Worm (Caenorhabditis elegans) whole organism, midembryonic: ENCODE results near the gene immp-1.

ENCODE experiments used
- T22C8.4 ChIP-seq: fragments of 200-800 bp; sonication (Bioruptor generic); IDR thresholded peaks from 2 replicates; pipeline ENCODE4 v1.3.6; 2022; ENCODE audit warnings: missing genetic modification characterization, missing compliant biosample characterization
- cog-1 ChIP-seq: sonication (generic microtip); optimal IDR thresholded peaks from 2 replicates; lab custom pipeline; 2016; ENCODE audit warnings: missing genetic modification characterization, missing compliant biosample characterization
- flt-1 ChIP-seq: fragments of 200-800 bp; sonication (Bioruptor generic); IDR thresholded peaks from 2 replicates; pipeline ENCODE4 v1.3.6; 2022; ENCODE audit warnings: missing genetic modification characterization, missing compliant biosample characterization
- klf-2 ChIP-seq: fragments of 200-800 bp; sonication (Bioruptor generic); conservative IDR thresholded peaks from 2 replicates; pipeline ENCODE4 v1.3.6; 2022; ENCODE audit warnings: missing genetic modification reagents, missing genetic modification characterization, missing compliant biosample characterization
- med-1 ChIP-seq: sonication (generic microtip); optimal IDR thresholded peaks from 2 replicates; lab custom pipeline; 2017; ENCODE audit warnings: missing genetic modification characterization, mild to moderate bottlenecking, missing compliant biosample characterization, antibody characterized with exemption, missing genetic modification reagents; ENCODE audit not compliant: insufficient read depth
- ref-1 ChIP-seq: fragments of 200-800 bp; sonication (Bioruptor generic); conservative IDR thresholded peaks from 2 replicates; pipeline ENCODE4 v1.3.6; 2022; ENCODE audit warnings: missing genetic modification reagents, missing genetic modification characterization, missing compliant biosample characterization
- tab-1 ChIP-seq: fragments of 200-800 bp; sonication (Bioruptor generic); IDR thresholded peaks from 2 replicates; pipeline ENCODE4 v1.3.6; 2022; ENCODE audit warnings: missing genetic modification characterization, missing compliant biosample characterization
- ztf-23 ChIP-seq: fragments of 200-800 bp; sonication (Bioruptor generic); IDR thresholded peaks from 2 replicates; pipeline ENCODE4 v1.3.6; 2022; ENCODE audit warnings: missing genetic modification reagents, missing genetic modification characterization, missing compliant biosample characterization
- ztf-29 ChIP-seq: fragments of 200-800 bp; sonication (Bioruptor generic); IDR thresholded peaks from 2 replicates; pipeline ENCODE4 v1.3.6; 2022; ENCODE audit warnings: missing genetic modification reagents, missing genetic modification characterization, missing compliant biosample characterization

immp-1 gene

DNA sequence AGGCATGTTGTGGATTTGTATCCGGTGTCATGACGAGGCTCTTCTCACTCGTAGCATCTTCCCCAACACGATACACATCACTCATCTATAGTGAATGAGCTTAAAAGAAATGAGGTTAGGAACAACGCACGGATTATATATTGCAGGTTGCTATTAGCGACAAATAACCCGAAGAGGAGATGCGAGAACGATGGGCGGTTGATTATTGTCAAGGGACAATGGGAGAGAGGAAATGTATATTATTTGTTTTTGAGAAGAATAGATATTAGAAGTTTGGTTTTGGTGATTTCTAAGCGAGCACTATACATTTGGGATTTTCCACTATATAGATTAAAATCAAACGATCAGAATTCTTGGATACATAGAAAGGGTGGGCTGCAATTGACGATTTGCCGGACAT is 31.9 kb downstream of the immp-1 start, which contains the start of gene C18D11.7:
C18D11.7 (minus strand) TSS at position 101 of the 400 bp plus-strand sequence.
- TF ChIP-seq med-1 (no peak), klf-2 (GFP tag; lab: Robert Waterston, UW) (no peak), ztf-29 (no peak), T22C8.4 (GFP tag; lab: Robert Waterston, UW) (no peak), tab-1 (GFP tag; lab: Robert Waterston, UW) (no peak), cog-1 (tag; lab: Kevin White, UChicago) (no peak), ztf-23 (no peak), flt-1 (GFP tag; lab: Robert Waterston, UW) (no peak), ref-1 (GFP tag; lab: Robert Waterston, UW) (no peak)

DNA sequence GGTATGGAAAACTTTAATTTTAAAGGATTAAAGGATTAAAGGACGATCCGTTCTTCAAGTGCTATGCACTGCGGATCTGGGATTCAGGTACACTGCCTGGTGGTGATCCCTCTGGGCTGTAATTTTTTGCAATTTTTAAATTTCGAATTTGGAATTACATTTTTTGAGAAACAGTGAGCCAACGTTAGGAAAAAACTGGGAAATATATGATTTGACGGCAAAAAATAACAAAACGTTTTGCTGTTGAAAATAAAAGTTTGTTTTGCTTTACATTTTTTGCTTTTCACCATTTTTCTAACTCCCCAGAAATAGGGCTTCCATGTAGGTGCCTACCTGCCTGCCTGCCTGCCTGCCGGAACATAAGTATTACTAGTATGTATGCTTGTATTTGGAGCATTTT is 32.7 kb downstream of the immp-1 start, which contains the start of gene C18D11.10:
C18D11.10 (plus strand) TSS at position 301 of the 400 bp plus-strand sequence.
- TF ChIP-seq ztf-23, result no peak
- TF ChIP-seq T22C8.4 (GFP tag; lab: Robert Waterston, UW), result no peak
- no peak for TF ChIP-seq med-1
- TF ChIP-seq cog-1 (tag; lab: Kevin White, UChicago), result no peak
- no peak for TF ChIP-seq flt-1 (GFP tag; lab: Robert Waterston, UW)
- no peak for TF ChIP-seq ztf-29
- no peak for TF ChIP-seq ref-1 (GFP tag; lab: Robert Waterston, UW)

DNA sequence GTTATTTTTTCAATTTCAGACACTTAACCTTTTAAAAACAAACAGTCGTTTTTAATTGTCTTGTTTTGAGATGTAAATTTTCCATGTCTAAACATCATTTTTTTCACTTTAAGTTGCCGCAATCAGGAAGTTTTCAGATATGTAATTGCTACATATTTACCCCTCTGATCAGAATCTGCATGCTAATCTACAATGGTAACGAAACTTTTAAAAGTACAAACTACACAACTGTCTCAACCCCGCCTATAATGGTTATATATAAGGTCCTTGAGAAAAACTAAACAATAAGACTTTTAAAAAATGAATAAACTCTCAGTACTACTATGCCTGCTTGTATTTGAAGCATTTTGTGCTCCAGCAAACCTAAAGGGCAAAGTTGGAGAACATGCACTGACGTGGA is 34.1 kb downstream of the immp-1 start, which contains the start of gene C18D11.9:
C18D11.9 (plus strand) TSS at position 301 of the 400 bp plus-strand sequence.
- TF ChIP-seq tab-1 (GFP tag; lab: Robert Waterston, UW) (no peak), flt-1 (GFP tag; lab: Robert Waterston, UW) (no peak), ztf-23 (no peak)

DNA sequence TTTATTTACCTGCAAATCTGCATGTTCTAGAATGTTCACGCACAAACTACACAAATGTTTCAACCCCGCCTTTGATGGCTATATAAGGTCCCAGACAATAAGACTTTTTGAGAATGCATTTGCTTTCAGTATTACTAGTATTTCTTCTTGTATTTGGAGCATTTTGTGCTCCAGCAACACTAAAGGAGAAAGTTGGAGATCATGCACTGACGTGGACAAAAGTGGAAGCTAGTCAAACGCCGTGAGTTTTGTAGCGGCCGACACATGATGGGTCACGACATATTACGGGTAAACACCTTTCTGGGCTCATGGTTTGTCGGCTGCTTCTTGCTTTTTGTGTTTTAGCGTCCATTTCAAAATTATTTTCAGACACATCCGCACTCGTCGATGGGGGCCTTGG is 35.7 kb downstream of the immp-1 start, which contains the start of gene C18D11.6:
C18D11.6 (plus strand) TSS at position 110 of the 400 bp plus-strand sequence.
- TF ChIP-seq flt-1 (GFP tag; lab: Robert Waterston, UW), result no peak
- no peak for TF ChIP-seq ref-1 (GFP tag; lab: Robert Waterston, UW)
- no peak for TF ChIP-seq cog-1 (tag; lab: Kevin White, UChicago)
- no peak for TF ChIP-seq T22C8.4 (GFP tag; lab: Robert Waterston, UW)
- no peak for TF ChIP-seq tab-1 (GFP tag; lab: Robert Waterston, UW)

DNA sequence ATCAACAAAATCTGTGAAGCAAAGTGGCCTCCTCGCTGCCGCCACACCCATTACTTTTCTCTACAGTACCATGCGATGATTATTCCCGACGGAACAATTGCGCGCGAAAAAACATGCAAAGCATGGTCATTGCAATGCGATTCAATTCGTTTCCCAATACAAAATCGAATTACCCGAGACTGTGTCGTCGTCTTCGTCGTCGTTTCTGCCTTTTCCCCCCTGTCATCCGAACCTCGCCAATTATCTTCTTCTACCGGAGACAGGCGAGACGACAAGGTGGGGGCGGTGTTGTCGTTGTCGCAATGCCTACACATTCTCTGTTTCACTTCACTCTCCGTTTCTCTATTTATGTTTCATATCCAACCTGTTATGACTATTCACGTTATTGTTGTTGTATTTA is 37.1 kb downstream of the immp-1 start:
- no peak for TF ChIP-seq ztf-29
- no peak for TF ChIP-seq flt-1 (GFP tag; lab: Robert Waterston, UW)
- TF ChIP-seq ref-1 (GFP tag; lab: Robert Waterston, UW), result no peak
- TF ChIP-seq med-1, result no peak
- TF ChIP-seq ztf-23, result no peak
- no peak for TF ChIP-seq tab-1 (GFP tag; lab: Robert Waterston, UW)
- TF ChIP-seq klf-2 (GFP tag; lab: Robert Waterston, UW), result no peak
- no peak for TF ChIP-seq T22C8.4 (GFP tag; lab: Robert Waterston, UW)

DNA sequence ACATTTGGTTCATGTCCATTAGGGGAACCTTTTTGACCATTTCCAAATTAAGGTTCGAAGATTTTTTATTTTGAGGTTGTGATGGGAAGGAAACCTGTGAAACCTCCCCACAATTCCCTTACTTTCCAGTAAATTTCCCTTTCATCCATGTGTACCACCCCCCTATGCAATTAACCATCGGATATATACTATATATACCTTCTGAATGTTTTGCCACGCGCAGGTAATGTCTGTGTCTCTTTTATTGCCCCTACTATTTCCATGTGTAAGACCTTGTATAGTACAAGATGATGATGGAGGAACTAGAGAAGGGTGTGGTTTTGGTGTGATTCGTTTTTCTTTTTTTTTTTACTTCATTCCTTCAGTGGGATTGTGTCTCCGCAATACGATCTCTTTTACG is 39.9 kb downstream of the immp-1 start:
- TF ChIP-seq ref-1 (GFP tag; lab: Robert Waterston, UW) (no peak), med-1 (no peak), ztf-29 (no peak)

DNA sequence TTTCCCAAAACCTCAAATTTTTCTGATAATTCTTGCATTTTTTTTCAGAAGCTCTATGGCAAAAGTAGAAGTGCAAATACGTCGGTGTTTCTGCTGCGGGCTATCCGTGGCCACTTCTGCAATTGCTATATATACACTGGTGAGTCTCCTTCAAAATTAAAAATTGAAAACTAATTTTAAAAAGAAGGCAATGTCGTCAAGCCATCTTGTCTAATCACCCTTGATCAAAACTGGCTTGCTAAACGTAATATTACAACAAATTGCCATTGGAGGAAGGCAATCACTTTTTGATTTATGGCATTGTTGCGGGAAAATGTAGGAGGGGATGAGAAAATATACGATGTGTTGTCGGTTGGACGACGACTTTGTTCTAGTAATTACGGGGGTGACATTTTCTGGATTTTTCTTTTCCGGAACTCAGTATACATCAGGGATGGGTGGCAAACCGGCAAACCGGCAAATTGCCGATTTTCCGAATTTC is 41.8 kb downstream of the immp-1 start, which contains the start of gene C18D11.1:
C18D11.1 (plus strand) TSS at position 51 of the 481 bp plus-strand sequence.
- TF ChIP-seq flt-1 (GFP tag; lab: Robert Waterston, UW), result no peak
- no peak for TF ChIP-seq T22C8.4 (GFP tag; lab: Robert Waterston, UW)

DNA sequence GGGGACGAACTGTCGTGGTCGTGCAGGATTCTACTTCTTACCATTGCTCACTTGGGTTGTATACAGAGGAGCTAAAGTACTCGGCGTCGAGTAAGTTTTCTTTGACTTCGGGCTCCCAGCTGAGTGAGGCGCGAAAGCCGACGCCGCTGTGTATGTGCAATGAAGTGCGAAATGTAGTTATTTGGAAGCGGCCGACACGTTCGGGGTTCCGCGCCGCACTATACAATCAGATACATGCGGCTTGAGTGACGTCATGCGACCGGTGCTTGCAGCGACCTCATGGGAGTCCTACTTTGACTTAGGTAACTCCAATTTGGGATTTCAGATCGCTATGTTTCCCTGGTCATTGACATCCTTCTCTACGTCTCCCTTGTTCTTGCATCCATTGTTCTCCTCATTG is 43.1 kb downstream of the immp-1 start:
- TF ChIP-seq ztf-29 (no peak), ztf-23 (no peak), med-1 (no peak), klf-2 (GFP tag; lab: Robert Waterston, UW) (no peak), ref-1 (GFP tag; lab: Robert Waterston, UW) (no peak), T22C8.4 (GFP tag; lab: Robert Waterston, UW) (no peak), flt-1 (GFP tag; lab: Robert Waterston, UW) (no peak), tab-1 (GFP tag; lab: Robert Waterston, UW) (no peak), cog-1 (tag; lab: Kevin White, UChicago) (no peak)

DNA sequence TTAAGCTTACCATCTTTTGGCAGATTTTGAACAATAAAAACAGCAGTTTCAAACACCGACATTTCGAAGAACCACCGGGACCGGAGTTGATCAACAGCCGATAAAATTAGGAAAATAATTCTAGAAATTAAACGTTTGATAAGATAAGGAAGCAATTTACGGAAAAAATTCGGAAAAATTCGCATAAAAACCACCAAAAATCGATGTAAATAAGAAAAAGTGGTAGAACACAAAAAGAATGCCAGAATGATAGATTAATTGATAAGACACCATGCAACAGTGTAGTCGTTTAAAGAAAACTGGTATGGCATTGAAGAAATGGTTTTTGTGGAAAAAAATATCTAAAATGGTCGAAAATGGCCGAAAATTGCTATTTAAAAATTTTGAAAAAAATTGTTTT is 47.7 kb downstream of the immp-1 start, which contains the start of gene maa-1:
maa-1 (minus strand) TSS at position 120 of the 400 bp plus-strand sequence.
- TF ChIP-seq tab-1 (GFP tag; lab: Robert Waterston, UW), result no peak
- no peak for TF ChIP-seq T22C8.4 (GFP tag; lab: Robert Waterston, UW)
- no peak for TF ChIP-seq ref-1 (GFP tag; lab: Robert Waterston, UW)
- no peak for TF ChIP-seq med-1
- no peak for TF ChIP-seq cog-1 (tag; lab: Kevin White, UChicago)
- no peak for TF ChIP-seq klf-2 (GFP tag; lab: Robert Waterston, UW)
- no peak for TF ChIP-seq flt-1 (GFP tag; lab: Robert Waterston, UW)

DNA sequence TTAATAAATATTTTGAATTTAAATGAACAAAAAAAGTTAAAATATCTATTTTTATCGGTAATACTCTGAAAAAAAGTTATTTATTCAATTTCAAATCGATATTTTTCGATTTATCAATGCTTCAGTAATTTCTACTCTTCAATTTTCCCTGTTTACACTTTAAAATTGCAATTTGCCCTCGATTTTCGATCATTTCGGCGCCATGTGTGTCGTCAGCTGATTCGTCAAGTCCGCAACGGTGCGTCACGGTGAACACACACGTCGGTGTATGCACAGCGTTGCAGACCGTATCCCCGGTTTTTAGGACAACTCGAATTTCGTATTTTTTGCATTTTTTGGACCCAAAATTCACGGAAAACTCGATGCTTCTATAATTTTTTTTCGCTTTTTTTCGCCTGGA is 48.5 kb downstream of the immp-1 start, which contains the start of gene C18D11.3:
C18D11.3 (plus strand) TSS at position 189 of the 400 bp plus-strand sequence.
- TF ChIP-seq flt-1 (GFP tag; lab: Robert Waterston, UW) (0 out of 2 replicates have a peak, but pooled peaks have one; percentile 35), ref-1 (GFP tag; lab: Robert Waterston, UW) (no peak), ztf-23 (peak; percentile 66; the same call in 1 of the 2 replicates), cog-1 (tag; lab: Kevin White, UChicago) (no peak)

DNA sequence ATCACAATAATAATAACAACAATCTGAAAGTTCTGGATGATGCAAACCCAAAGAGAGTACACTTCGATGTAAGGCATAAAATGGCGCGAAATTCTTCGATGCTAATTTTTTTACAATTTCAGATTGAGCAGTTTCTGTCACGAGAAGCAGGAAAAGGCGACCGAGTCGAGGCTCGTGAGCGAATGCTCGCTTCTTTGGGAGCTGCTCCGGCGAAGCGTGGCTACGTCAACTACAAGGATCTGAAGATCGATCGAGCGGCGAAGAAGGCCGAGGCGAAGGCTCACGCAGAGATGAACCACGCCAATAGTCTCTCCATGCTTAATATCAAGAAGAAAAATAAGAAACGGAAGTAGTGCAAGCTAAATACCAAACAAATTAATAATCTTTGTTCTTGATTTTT is 49.3 kb downstream of the immp-1 start:
- TF ChIP-seq ref-1 (GFP tag; lab: Robert Waterston, UW) (no peak), med-1 (no peak), klf-2 (GFP tag; lab: Robert Waterston, UW) (no peak), ztf-29 (no peak), ztf-23 (no peak), cog-1 (tag; lab: Kevin White, UChicago) (no peak)
